Fruit fly (Drosophila melanogaster) whole organism, embryonic: ENCODE measurements around the gene CG32440.

ENCODE experiments used
- BEAF-32 ChIP-seq: fragments of 200-800 bp; sonication (Bioruptor generic); optimal IDR thresholded peaks from 3 replicates; lab custom pipeline; 2017; ENCODE audit warnings: missing biosample characterization, missing genetic modification characterization, mild to moderate bottlenecking, moderate library complexity, missing genetic modification reagents
- CG10321 ChIP-seq: fragments of 200-800 bp; sonication (Bioruptor generic); IDR thresholded peaks from 2 replicates; pipeline ENCODE4 v1.3.6; 2022; ENCODE audit warnings: missing biosample characterization, missing genetic modification characterization
- CG11085 ChIP-seq: fragments of 200-800 bp; sonication (Bioruptor generic); IDR thresholded peaks from 2 replicates; pipeline ENCODE4 v1.3.6; 2022; ENCODE audit warnings: missing biosample characterization, missing genetic modification characterization
- CG11093 ChIP-seq: fragments of 200-800 bp; sonication (Bioruptor generic); IDR thresholded peaks from 3 replicates; pipeline ENCODE4 v1.3.6; 2022; ENCODE audit warnings: missing biosample characterization, missing genetic modification characterization
- CG12391 ChIP-seq: fragments of 200-800 bp; sonication (Bioruptor generic); optimal IDR thresholded peaks from 3 replicates; lab custom pipeline; 2018; ENCODE audit warnings: missing biosample characterization, mild to moderate bottlenecking, missing genetic modification characterization, moderate library complexity
- CG14441 ChIP-seq: fragments of 200-800 bp; sonication (Bioruptor generic); IDR thresholded peaks from 2 replicates; pipeline ENCODE4 v1.3.6; 2022; ENCODE audit warnings: missing biosample characterization, missing genetic modification characterization
- CG15601 ChIP-seq: fragments of 200-800 bp; sonication (Bioruptor generic); optimal IDR thresholded peaks from 3 replicates; lab custom pipeline; 2019; ENCODE audit warnings: missing biosample characterization, mild to moderate bottlenecking, missing genetic modification characterization, moderate library complexity
- CG1602 ChIP-seq: fragments of 200-800 bp; sonication (Bioruptor generic); optimal IDR thresholded peaks from 3 replicates; lab custom pipeline; 2016; ENCODE audit warnings: missing biosample characterization, missing genetic modification characterization
- CG17359 ChIP-seq: fragments of 200-800 bp; sonication (Bioruptor generic); optimal IDR thresholded peaks from 3 replicates; lab custom pipeline; 2018; ENCODE audit warnings: missing biosample characterization, mild to moderate bottlenecking, missing genetic modification characterization, moderate library complexity
- CG32532 ChIP-seq: fragments of 200-800 bp; sonication (Bioruptor generic); IDR thresholded peaks from 2 replicates; pipeline ENCODE4 v1.3.6; 2022; ENCODE audit warnings: missing biosample characterization, missing genetic modification characterization
- CG34422 ChIP-seq: fragments of 200-800 bp; sonication (Bioruptor generic); IDR thresholded peaks from 3 replicates; pipeline ENCODE4 v1.3.6; 2022; ENCODE audit warnings: missing biosample characterization, missing genetic modification characterization
- CG4707 ChIP-seq: fragments of 200-800 bp; sonication (Bioruptor generic); optimal IDR thresholded peaks from 2 replicates; lab custom pipeline; 2018; ENCODE audit warnings: missing biosample characterization, mild to moderate bottlenecking, missing genetic modification characterization, moderate library complexity
- CG5245 ChIP-seq: fragments of 200-800 bp; sonication (Bioruptor generic); optimal IDR thresholded peaks from 3 replicates; lab custom pipeline; 2016; ENCODE audit warnings: missing biosample characterization, missing genetic modification characterization
- CG6765 ChIP-seq: fragments of 200-800 bp; sonication (Bioruptor generic); optimal IDR thresholded peaks from 3 replicates; lab custom pipeline; 2017; ENCODE audit warnings: missing biosample characterization, mild to moderate bottlenecking, missing genetic modification characterization
- CG7357 ChIP-seq: fragments of 200-800 bp; sonication (Bioruptor generic); IDR thresholded peaks from 3 replicates; pipeline ENCODE4 v1.3.6; 2022; ENCODE audit warnings: missing biosample characterization, missing genetic modification characterization
- CG8281 ChIP-seq: fragments of 200-800 bp; sonication (Bioruptor generic); optimal IDR thresholded peaks from 2 replicates; lab custom pipeline; 2018; ENCODE audit warnings: missing biosample characterization, mild to moderate bottlenecking, missing genetic modification characterization, moderate library complexity
- CG9932 ChIP-seq: fragments of 200-800 bp; sonication (Bioruptor generic); IDR thresholded peaks from 2 replicates; pipeline ENCODE4 v1.3.6; 2022; ENCODE audit warnings: missing biosample characterization, missing genetic modification characterization
- D ChIP-seq, 2 experiments: fragments of 200-800 bp in 1 of 2; fragments of >200 bp in 1 of 2; sonication (Bioruptor generic) in 1 of 2; optimal IDR thresholded peaks; 2 replicates in 1 of 2; 3 replicates in 1 of 2; lab custom pipeline; 2017; ENCODE audit warnings: mild to moderate bottlenecking in 1 of 2, missing biosample characterization in 1 of 2, missing genetic modification characterization in 1 of 2, missing genetic modification reagents in 1 of 2
- Deaf1 ChIP-seq: fragments of 200-800 bp; optimal IDR thresholded peaks from 3 replicates; lab custom pipeline; 2019; ENCODE audit warnings: missing biosample characterization, mild to moderate bottlenecking, missing genetic modification characterization, moderate library complexity
- Drgx ChIP-seq: fragments of 200-800 bp; sonication (Bioruptor generic); IDR thresholded peaks from 2 replicates; pipeline ENCODE4 v1.3.6; 2022; ENCODE audit warnings: missing biosample characterization, missing genetic modification characterization
- HLH4C ChIP-seq: fragments of 200-800 bp; sonication (Bioruptor generic); IDR thresholded peaks from 3 replicates; pipeline ENCODE4 v1.3.6; 2022; ENCODE audit warnings: missing biosample characterization, missing genetic modification characterization; ENCODE audit not compliant: partially characterized antibody
- Hey ChIP-seq: fragments of 200-800 bp; sonication (Bioruptor generic); optimal IDR thresholded peaks from 3 replicates; lab custom pipeline; 2018; ENCODE audit warnings: missing biosample characterization, mild to moderate bottlenecking, missing genetic modification characterization
- MBD-R2 ChIP-seq: fragments of 200-800 bp; sonication (Bioruptor generic); IDR thresholded peaks from 2 replicates; pipeline ENCODE4 v1.3.6; 2022; ENCODE audit warnings: missing biosample characterization, missing genetic modification characterization
- MTF-1 ChIP-seq: fragments of 200-800 bp; sonication (Bioruptor generic); optimal IDR thresholded peaks from 2 replicates; lab custom pipeline; 2018; ENCODE audit warnings: missing biosample characterization, mild to moderate bottlenecking, missing genetic modification characterization, borderline replicate concordance
- Mrtf ChIP-seq: fragments of 200-800 bp; sonication (Bioruptor generic); IDR thresholded peaks from 3 replicates; pipeline ENCODE4 v1.3.6; 2022; ENCODE audit warnings: missing biosample characterization, missing genetic modification characterization
- Nf-YA ChIP-seq: fragments of 200-800 bp; sonication (Bioruptor generic); IDR thresholded peaks from 2 replicates; pipeline ENCODE4 v1.3.6; 2022; ENCODE audit warnings: missing biosample characterization, missing genetic modification characterization
- Ravus ChIP-seq: fragments of 200-800 bp; sonication (Bioruptor generic); IDR thresholded peaks from 2 replicates; pipeline ENCODE4 v1.3.6; 2022; ENCODE audit warnings: missing biosample characterization, missing genetic modification characterization
- Six4 ChIP-seq: fragments of 200-800 bp; sonication (Bioruptor generic); optimal IDR thresholded peaks from 2 replicates; lab custom pipeline; 2016; ENCODE audit warnings: missing biosample characterization, missing genetic modification characterization
- Spps ChIP-seq: fragments of 200-800 bp; sonication (Bioruptor generic); optimal IDR thresholded peaks from 2 replicates; lab custom pipeline; 2018; ENCODE audit warnings: missing biosample characterization, mild to moderate bottlenecking, missing genetic modification characterization
- Sry-δ ChIP-seq: fragments of 200-800 bp; sonication (Bioruptor generic); optimal IDR thresholded peaks from 2 replicates; lab custom pipeline; 2016; ENCODE audit warnings: missing biosample characterization, missing genetic modification characterization
- TFAM ChIP-seq: fragments of 200-800 bp; sonication (Bioruptor generic); optimal IDR thresholded peaks from 2 replicates; lab custom pipeline; 2017; ENCODE audit warnings: missing biosample characterization, missing genetic modification characterization, inconsistent platforms
- az2 ChIP-seq: fragments of 200-800 bp; sonication (Bioruptor generic); optimal IDR thresholded peaks from 3 replicates; lab custom pipeline; 2016; ENCODE audit warnings: missing biosample characterization, missing genetic modification characterization
- bsh ChIP-seq, 2 experiments: fragments of 200-800 bp; sonication (Bioruptor generic); optimal IDR thresholded peaks; 2 replicates each; lab custom pipeline; 2017 to 2018; ENCODE audit warnings: mild to moderate bottlenecking in 2 of 2, missing biosample characterization in 2 of 2, missing genetic modification characterization in 2 of 2, moderate library complexity in 1 of 2
- chm ChIP-seq: fragments of 200-800 bp; sonication (Bioruptor generic); IDR thresholded peaks from 2 replicates; pipeline ENCODE4 v1.3.6; 2022; ENCODE audit warnings: missing biosample characterization, missing genetic modification characterization
- corto ChIP-seq: fragments of 200-800 bp; sonication (Bioruptor generic); optimal IDR thresholded peaks from 2 replicates; lab custom pipeline; 2016; ENCODE audit warnings: missing biosample characterization, mild to moderate bottlenecking, missing genetic modification characterization, moderate library complexity
- cwo ChIP-seq: fragments of 200-800 bp; sonication (Bioruptor generic); optimal IDR thresholded peaks from 3 replicates; lab custom pipeline; 2017; ENCODE audit warnings: missing biosample characterization, missing genetic modification characterization, mild to moderate bottlenecking, moderate library complexity, missing genetic modification reagents
- disco-r ChIP-seq: fragments of 200-800 bp; sonication (Bioruptor generic); optimal IDR thresholded peaks from 2 replicates; lab custom pipeline; 2016; ENCODE audit warnings: missing biosample characterization, missing genetic modification characterization
- dmrt11E ChIP-seq: fragments of 200-800 bp; sonication (Bioruptor generic); optimal IDR thresholded peaks from 3 replicates; lab custom pipeline; 2018; ENCODE audit warnings: missing biosample characterization, mild to moderate bottlenecking, missing genetic modification characterization, moderate library complexity
- gcm2 ChIP-seq: fragments of 200-800 bp; sonication (Bioruptor generic); optimal IDR thresholded peaks from 2 replicates; lab custom pipeline; 2016; ENCODE audit warnings: missing biosample characterization, missing genetic modification characterization
- gro ChIP-seq: fragments of 200-800 bp; sonication (Bioruptor generic); optimal IDR thresholded peaks from 2 replicates; lab custom pipeline; 2016; ENCODE audit warnings: missing biosample characterization, missing genetic modification characterization
- gsb-n ChIP-seq: fragments of 200-800 bp; sonication (Bioruptor generic); optimal IDR thresholded peaks from 3 replicates; lab custom pipeline; 2018; ENCODE audit warnings: missing biosample characterization, mild to moderate bottlenecking, missing genetic modification characterization
- nau ChIP-seq: fragments of 200-800 bp; sonication (Bioruptor generic); optimal IDR thresholded peaks from 3 replicates; lab custom pipeline; 2017; ENCODE audit warnings: missing biosample characterization, mild to moderate bottlenecking, missing genetic modification characterization, missing genetic modification reagents
- peb ChIP-seq: fragments of 200-800 bp; sonication (Bioruptor generic); IDR thresholded peaks from 2 replicates; pipeline ENCODE4 v1.3.6; 2022; ENCODE audit warnings: missing biosample characterization, missing genetic modification characterization
- pzg ChIP-seq: fragments of 200-800 bp; sonication (Bioruptor generic); optimal IDR thresholded peaks from 3 replicates; lab custom pipeline; 2018; ENCODE audit warnings: missing biosample characterization, mild to moderate bottlenecking, missing genetic modification characterization, moderate library complexity
- repo ChIP-seq: fragments of 200-800 bp; sonication (Bioruptor generic); optimal IDR thresholded peaks from 2 replicates; lab custom pipeline; 2016; ENCODE audit warnings: missing biosample characterization, missing genetic modification characterization
- sr ChIP-seq: fragments of 200-800 bp; sonication (Bioruptor generic); IDR thresholded peaks from 3 replicates; pipeline ENCODE4 v1.3.6; 2022; ENCODE audit warnings: missing biosample characterization, missing genetic modification characterization
- tio ChIP-seq: fragments of 200-800 bp; sonication (Bioruptor generic); optimal IDR thresholded peaks from 2 replicates; lab custom pipeline; 2017; ENCODE audit warnings: missing biosample characterization, missing genetic modification characterization, inconsistent platforms
- trh ChIP-seq: fragments of 200-800 bp; sonication (Bioruptor generic); optimal IDR thresholded peaks from 2 replicates; lab custom pipeline; 2016; ENCODE audit warnings: missing biosample characterization, missing genetic modification characterization
- usp ChIP-seq: fragments of >200 bp; optimal IDR thresholded peaks from 2 replicates; lab custom pipeline; 2017; ENCODE audit warnings: missing biosample characterization, missing genetic modification characterization
- zfh1 ChIP-seq: fragments of 200-800 bp; sonication (Bioruptor generic); IDR thresholded peaks from 3 replicates; pipeline ENCODE4 v1.3.6; 2022; ENCODE audit warnings: missing biosample characterization, missing genetic modification characterization

CG32440 gene

DNA sequence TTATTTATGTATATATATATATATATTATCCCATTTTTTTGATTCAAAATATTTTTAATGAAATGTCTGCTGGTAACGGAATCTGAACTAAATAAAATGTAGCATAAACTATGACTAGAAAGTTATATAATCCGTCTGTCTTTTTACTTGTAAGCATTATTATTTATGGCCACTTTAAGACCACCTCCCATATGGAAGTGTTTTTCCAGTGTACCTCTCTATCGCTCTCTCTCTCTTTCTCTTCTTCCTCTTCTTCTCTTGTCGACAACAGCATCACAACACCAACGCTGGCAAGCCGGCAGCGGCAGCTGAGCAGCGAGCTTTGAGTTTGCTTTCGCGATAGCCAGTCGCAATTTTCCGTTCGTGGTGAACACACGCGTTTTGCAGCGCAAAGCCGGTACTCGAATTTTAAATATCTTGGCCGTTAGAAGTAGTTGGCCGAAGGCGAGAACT lies 22.2 kb downstream of the CG32440 start, which contains the start of gene rgn (continued):
- TF ChIP-seq az2 (peak; percentile 59), CG9932 (GFP tag; lab: Robert Waterston, UW) (peak; percentile 77), CG15601 (tag; lab: Kevin White, UChicago) (no peak), HLH4C (GFP tag; lab: Robert Waterston, UW) (no peak), CG6765 (GFP tag; lab: Kevin White, UChicago) (peak; percentile 75), CG10321 (no peak), Nf-YA (GFP tag; lab: Robert Waterston, UW) (0 out of 2 replicates have a peak, but pooled peaks have one; percentile 25), usp (no peak), gsb-n (tag; lab: Kevin White, UChicago) (no peak), D (optimal IDR thresholded peaks at IDR 0.05; lab: Kevin White, UChicago) (no peak), D (GFP tag; optimal IDR thresholded peaks at IDR 0.05; lab: Kevin White, UChicago) (peak; percentile 2), repo (GFP tag; lab: Kevin White, UChicago) (peak; percentile 2), Ravus (GFP tag; lab: Robert Waterston, UW) (no peak; the same call in none of the 2 replicates), TFAM (GFP tag; lab: Kevin White, UChicago) (no peak), Mrtf (GFP tag; lab: Robert Waterston, UW) (peak; percentile 73; the same call in 2 of the 3 replicates), dmrt11E (tag; lab: Kevin White, UChicago) (no peak), peb (GFP tag; lab: Robert Waterston, UW) (no peak), CG32532 (GFP tag; lab: Robert Waterston, UW) (peak; percentile 88), CG14441 (GFP tag; lab: Robert Waterston, UW) (peak; percentile 83), zfh1 (0 out of 3 replicates have a peak, but pooled peaks have one; percentile 14), CG5245 (peak; percentile 35), CG17359 (peak; percentile 70), tio (GFP tag; lab: Kevin White, UChicago) (peak; percentile 56), CG34422 (GFP tag; lab: Robert Waterston, UW) (peak; percentile 71; the same call in 1 of the 3 replicates), BEAF-32 (GFP tag; lab: Kevin White, UChicago) (no peak), cwo (GFP tag; lab: Kevin White, UChicago) (peak; percentile 82), Sry-δ (GFP tag; lab: Kevin White, UChicago) (peak; percentile 9), Drgx (GFP tag; lab: Robert Waterston, UW) (peak; percentile 86), CG11085 (peak; percentile 48; the same call in 1 of the 2 replicates), CG7357 (peak; percentile 52; the same call in 1 of the 3 replicates), CG4707 (no peak), gcm2 (GFP tag; lab: Kevin White, UChicago) (no peak), corto (no peak), chm (0 out of 2 replicates have a peak, but pooled peaks have one; percentile 19), pzg (GFP tag; lab: Kevin White, UChicago) (no peak), nau (peak; percentile 29), bsh (GFP tag; optimal IDR thresholded peaks at IDR 0.05; lab: Kevin White, UChicago) (peak; percentile 40 to 83), MTF-1 (GFP tag; lab: Kevin White, UChicago) (no peak), gro (GFP tag; lab: Kevin White, UChicago) (peak; percentile 64), Deaf1 (tag; lab: Kevin White, UChicago) (peak; percentile 63), CG11093 (GFP tag; lab: Robert Waterston, UW) (peak; percentile 46; the same call in 1 of the 3 replicates), CG8281 (tag; lab: Kevin White, UChicago) (peak; percentile 50), trh (peak; percentile 16), MBD-R2 (GFP tag; lab: Robert Waterston, UW) (peak; percentile 54; the same call in 1 of the 2 replicates), disco-r (GFP tag; lab: Kevin White, UChicago) (no peak), CG1602 (GFP tag; lab: Kevin White, UChicago) (peak; percentile 67), CG12391 (tag; lab: Kevin White, UChicago) (peak; percentile 77), Spps (tag; lab: Kevin White, UChicago) (no peak), Six4 (peak; percentile 31), sr (GFP tag; lab: Robert Waterston, UW) (no peak; the same call in 2 of the 3 replicates), Hey (tag; lab: Kevin White, UChicago) (no peak)
